Fruit fly (Drosophila melanogaster): ENCODE results near the gene CG1835.
A peak's percentile ranks its signal among the peaks of the same experiment; 100 is the strongest.

The CG1835 gene

dm6 chrX:20643385-20643784 is 18.3 kb upstream of the CG1835 start:
- TF ChIP-seq CG10979 (tag; optimal IDR thresholded peaks at IDR 0.05) (no peak), tap (tag; optimal IDR thresholded peaks at IDR 0.05) (no peak), cg (GFP tag; optimal IDR thresholded peaks at IDR 0.05) (peak; percentile 62), phol (tag; optimal IDR thresholded peaks at IDR 0.05) (peak; percentile 8), pros (GFP tag; optimal IDR thresholded peaks at IDR 0.05) (peak; percentile 57), Nf-YB (GFP tag; optimal IDR thresholded peaks at IDR 0.05) (peak; percentile 92), PHDP (tag; optimal IDR thresholded peaks at IDR 0.05) (no peak), sqz (GFP tag; optimal IDR thresholded peaks at IDR 0.05) (peak; percentile 73), CG17359 (tag; optimal IDR thresholded peaks at IDR 0.05) (peak; percentile 27), crol (GFP tag; IDR thresholded peaks at IDR 0.05) (peak; percentile 79), run (tag; optimal IDR thresholded peaks at IDR 0.05) (peak; percentile 56), CG32772 (GFP tag; IDR thresholded peaks at IDR 0.05) (peak; percentile 31; the same call in 1 of the 2 replicates), Nf-YC (tag; optimal IDR thresholded peaks at IDR 0.05) (peak; percentile 82)

DNA sequence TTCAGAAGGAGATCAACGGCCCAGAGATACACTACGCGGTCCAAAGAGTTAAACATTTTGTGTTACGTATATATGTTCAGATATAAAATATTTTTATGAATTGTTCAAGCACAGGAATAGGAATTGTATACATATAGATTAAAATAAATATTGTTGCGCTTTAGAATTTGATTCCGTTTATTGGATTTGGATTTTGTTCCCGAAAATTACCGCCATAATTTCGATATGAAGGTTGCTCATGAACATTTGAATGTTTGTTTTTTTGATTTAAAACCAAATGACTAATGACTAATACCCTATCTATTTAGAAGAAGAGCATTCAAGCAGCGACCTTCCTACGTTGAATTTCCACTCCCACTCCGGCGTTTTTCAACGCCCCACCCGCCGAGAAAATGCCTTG is 17.8 kb upstream of the CG1835 start:
- TF ChIP-seq da (GFP tag; optimal IDR thresholded peaks at IDR 0.05) (no peak), al (GFP tag; IDR thresholded peaks at IDR 0.05) (no peak), CG1233 (GFP tag; optimal IDR thresholded peaks at IDR 0.05) (no peak), CG1603 (tag; optimal IDR thresholded peaks at IDR 0.05) (peak; percentile 28), CG7556 (GFP tag; optimal IDR thresholded peaks at IDR 0.05) (peak; percentile 69), CG4820 (GFP tag; optimal IDR thresholded peaks at IDR 0.05) (peak; percentile 49), bowl (GFP tag; IDR thresholded peaks at IDR 0.05) (no peak), Oli (tag; optimal IDR thresholded peaks at IDR 0.05) (peak; percentile 59), bcd (GFP tag; optimal IDR thresholded peaks at IDR 0.05) (peak; percentile 0), CG2678 (tag; optimal IDR thresholded peaks at IDR 0.05) (peak; percentile 52), CG4424 (GFP tag; optimal IDR thresholded peaks at IDR 0.05) (peak; percentile 61), CG11696 (GFP tag; IDR thresholded peaks at IDR 0.05) (no peak), CG1529 (GFP tag; optimal IDR thresholded peaks at IDR 0.05) (peak; percentile 30), CG15011 (GFP tag; optimal IDR thresholded peaks at IDR 0.05) (no peak), CG9727 (GFP tag; optimal IDR thresholded peaks at IDR 0.05) (peak; percentile 62), CG8388 (GFP tag; optimal IDR thresholded peaks at IDR 0.05) (peak; percentile 32), B-H2 (GFP tag; optimal IDR thresholded peaks at IDR 0.05) (no peak), ind (GFP tag; optimal IDR thresholded peaks at IDR 0.05) (peak; percentile 5), CG12744 (GFP tag; optimal IDR thresholded peaks at IDR 0.05) (no peak), salm (tag; optimal IDR thresholded peaks at IDR 0.05) (no peak), bsh (GFP tag; optimal IDR thresholded peaks at IDR 0.05) (peak in 1 of 2 experiments; percentile 54), CG8765 (GFP tag; IDR thresholded peaks at IDR 0.05) (no peak), CG33213 (GFP tag; optimal IDR thresholded peaks at IDR 0.05) (no peak), br (optimal IDR thresholded peaks at IDR 0.05) (no peak), Sin3A (optimal IDR thresholded peaks at IDR 0.05) (no peak), klu (GFP tag; IDR thresholded peaks at IDR 0.05) (no peak), Hr3 (GFP tag; optimal IDR thresholded peaks at IDR 0.05) (no peak), CG14014 (GFP tag; IDR thresholded peaks at IDR 0.05) (no peak), Xrp1 (GFP tag; IDR thresholded peaks at IDR 0.05) (peak; percentile 36; the same call in 1 of the 2 replicates), CG7928 (GFP tag; optimal IDR thresholded peaks at IDR 0.05) (no peak), Gug (GFP tag; IDR thresholded peaks at IDR 0.05) (no peak), hb (GFP tag; IDR thresholded peaks at IDR 0.05; ENCODE audit: partially characterized antibody) (no peak), CG9932 (GFP tag; IDR thresholded peaks at IDR 0.05) (no peak), dimm (GFP tag; IDR thresholded peaks at IDR 0.05) (no peak), TFAM (GFP tag; optimal IDR thresholded peaks at IDR 0.05) (no peak), CG3847 (GFP tag; IDR thresholded peaks at IDR 0.05) (no peak), nmo (GFP tag; optimal IDR thresholded peaks at IDR 0.05) (peak; percentile 59), chif (GFP tag; optimal IDR thresholded peaks at IDR 0.05) (peak in 1 of 2 experiments; percentile 32), CG10209 (GFP tag; optimal IDR thresholded peaks at IDR 0.05) (peak; percentile 19)
